Worm (Caenorhabditis elegans) whole organism, young adult: ENCODE results near the gene C08E8.6.

Experiments
- C17E4.6 ChIP-seq: fragments of 200-800 bp; sonication (Bioruptor generic); IDR thresholded peaks from 2 replicates; pipeline ENCODE4 v1.3.6; 2022; ENCODE audit warnings: missing genetic modification reagents, missing genetic modification characterization, missing compliant biosample characterization
- F49E8.2 ChIP-seq: sonication (generic microtip); optimal IDR thresholded peaks from 3 replicates; lab custom pipeline; 2017; ENCODE audit warnings: missing genetic modification characterization, mild to moderate bottlenecking, missing compliant biosample characterization, antibody characterized with exemption, moderate library complexity; ENCODE audit not compliant: insufficient read depth
- F52B5.7 ChIP-seq: sonication (generic microtip); optimal IDR thresholded peaks from 2 replicates; lab custom pipeline; 2016; ENCODE audit warnings: mild to moderate bottlenecking, missing genetic modification characterization, missing compliant biosample characterization
- Y53F4B.3 ChIP-seq: fragments of 200-800 bp; sonication (Bioruptor generic); IDR thresholded peaks from 2 replicates; pipeline ENCODE4 v1.3.6; 2022; ENCODE audit warnings: missing genetic modification reagents, missing genetic modification characterization, missing compliant biosample characterization
- ceh-40 ChIP-seq: fragments of 200-800 bp; sonication (Bioruptor generic); IDR thresholded peaks from 2 replicates; pipeline ENCODE4 v1.3.6; 2022; ENCODE audit warnings: missing genetic modification characterization, missing compliant biosample characterization
- mxl-1 ChIP-seq: sonication (generic microtip); optimal IDR thresholded peaks from 2 replicates; lab custom pipeline; 2016; ENCODE audit warnings: missing genetic modification characterization, missing compliant biosample characterization
- nhr-80 ChIP-seq: sonication (generic microtip); optimal IDR thresholded peaks from 2 replicates; lab custom pipeline; 2016; ENCODE audit warnings: missing genetic modification characterization, missing compliant biosample characterization
- pha-4 ChIP-seq: fragments of 150-350 bp; sonication (generic microtip); optimal IDR thresholded peaks from 2 replicates; lab custom pipeline; 2014; ENCODE audit warnings: missing biosample characterization, missing genetic modification reagents, missing genetic modification characterization
- sptf-2 ChIP-seq: fragments of 200-800 bp; sonication (Bioruptor generic); optimal IDR thresholded peaks from 2 replicates; lab custom pipeline; 2018; ENCODE audit warnings: mild to moderate bottlenecking, missing genetic modification characterization, missing compliant biosample characterization

DNA sequence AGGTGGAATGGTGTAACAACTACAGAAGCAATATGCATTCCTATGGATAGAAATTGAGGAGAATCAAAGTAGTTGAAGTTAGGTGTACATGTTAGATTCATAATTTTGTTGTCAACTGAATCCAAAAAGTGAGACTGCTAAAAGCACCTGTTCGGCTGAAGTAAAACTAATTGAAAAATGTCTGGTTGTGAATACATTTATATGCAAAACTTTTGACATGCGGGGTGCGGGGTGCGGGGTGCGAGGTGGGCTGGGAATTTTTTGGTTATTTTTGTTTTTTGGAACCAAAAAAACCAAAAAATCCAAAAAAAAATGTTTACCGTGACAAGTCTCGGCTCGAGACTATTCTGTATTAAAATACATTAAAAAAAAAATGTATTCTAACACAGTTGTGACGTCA, 41.9 kb upstream of the C08E8.6 start, which contains the start of gene srh-207:
- TF ChIP-seq ceh-40 (GFP tag; lab: Robert Waterston, UW), result no peak
- no peak for TF ChIP-seq nhr-80 (tag; lab: Kevin White, UChicago)
- TF ChIP-seq F49E8.2, result no peak
- no peak for TF ChIP-seq pha-4 (tag; lab: Kevin White, UChicago)
- no peak for TF ChIP-seq Y53F4B.3 (GFP tag; lab: Robert Waterston, UW)
- TF ChIP-seq F52B5.7 (tag; lab: Kevin White, UChicago), result no peak
- TF ChIP-seq mxl-1 (tag; lab: Kevin White, UChicago), result no peak
- no peak for TF ChIP-seq C17E4.6 (GFP tag; lab: Robert Waterston, UW)
- TF ChIP-seq sptf-2, result no peak
